Fruit fly (Drosophila melanogaster): Measurements from ENCODE around the gene CG33098.

dm6 chr3R:12344914-12345549 lies 42.0 kb upstream of the CG33098 start:
- TF ChIP-seq CG1620 (GFP tag; optimal IDR thresholded peaks at IDR 0.05), result no peak
- no peak for TF ChIP-seq cic (GFP tag; optimal IDR thresholded peaks at IDR 0.05)
- no peak for TF ChIP-seq CG11617 (GFP tag; optimal IDR thresholded peaks at IDR 0.05)
- TF ChIP-seq bab1 (GFP tag; optimal IDR thresholded peaks at IDR 0.05), result no peak
- no peak for TF ChIP-seq CG12768 (GFP tag; optimal IDR thresholded peaks at IDR 0.05)
- TF ChIP-seq cnc (optimal IDR thresholded peaks at IDR 0.05), result no peak

All from whole organism, adult.